Worm (Caenorhabditis elegans): ENCODE measurements around the gene M03F4.4.

ce11 chrX:4971427-4971826, 14.2 kb upstream of the M03F4.4 start:
- TF ChIP-seq sptf-1 (tag; optimal IDR thresholded peaks at IDR 0.05) (no peak), elt-3 (tag; optimal IDR thresholded peaks at IDR 0.05) (no peak), lsy-2 (tag; optimal IDR thresholded peaks at IDR 0.05) (no peak)

Measured in whole organism, mixed stage, embryonic.